Fruit fly (Drosophila melanogaster) whole organism, prepupa: ENCODE results near the gene CG9427.

Experiments used
- Blimp-1 ChIP-seq: fragments of 200-800 bp; sonication (Bioruptor generic); optimal IDR thresholded peaks from 3 replicates; lab custom pipeline; 2017; ENCODE audit warnings: missing biosample characterization, missing genetic modification characterization, mild to moderate bottlenecking, moderate library complexity, missing genetic modification reagents
- CG10631 ChIP-seq: fragments of 200-800 bp; sonication (Bioruptor generic); optimal IDR thresholded peaks from 2 replicates; lab custom pipeline; 2016; ENCODE audit warnings: missing biosample characterization, missing genetic modification characterization
- CG10669 ChIP-seq: fragments of 200-800 bp; sonication (Bioruptor generic); optimal IDR thresholded peaks from 3 replicates; lab custom pipeline; 2018; ENCODE audit warnings: missing biosample characterization, mild to moderate bottlenecking, missing genetic modification characterization, moderate library complexity
- CG11762 ChIP-seq: fragments of 200-800 bp; sonication (Bioruptor generic); optimal IDR thresholded peaks from 3 replicates; lab custom pipeline; 2016; ENCODE audit warnings: missing biosample characterization, missing genetic modification characterization; ENCODE audit not compliant: insufficient read depth
- CG11902 ChIP-seq: fragments of 200-800 bp; sonication (Bioruptor generic); optimal IDR thresholded peaks from 3 replicates; lab custom pipeline; 2016; ENCODE audit warnings: missing biosample characterization, missing genetic modification characterization
- CG15336 ChIP-seq: fragments of 200-800 bp; sonication (Bioruptor generic); IDR thresholded peaks from 2 replicates; pipeline ENCODE4 v1.3.6; 2022; ENCODE audit warnings: missing biosample characterization, missing genetic modification characterization
- CG1621 ChIP-seq: fragments of 200-800 bp; sonication (Bioruptor generic); optimal IDR thresholded peaks from 3 replicates; lab custom pipeline; 2018; ENCODE audit warnings: missing biosample characterization, mild to moderate bottlenecking, missing genetic modification characterization
- CG3032 ChIP-seq: fragments of 200-800 bp; optimal IDR thresholded peaks from 2 replicates; lab custom pipeline; 2019; ENCODE audit warnings: missing biosample characterization, mild to moderate bottlenecking, missing genetic modification characterization, moderate library complexity
- CG31627 ChIP-seq: fragments of 200-800 bp; sonication (Bioruptor generic); optimal IDR thresholded peaks from 3 replicates; lab custom pipeline; 2016; ENCODE audit warnings: missing biosample characterization, missing genetic modification characterization
- CG32006 ChIP-seq: fragments of 200-800 bp; sonication (Bioruptor generic); optimal IDR thresholded peaks from 3 replicates; lab custom pipeline; 2017; ENCODE audit warnings: missing biosample characterization, mild to moderate bottlenecking, missing genetic modification characterization
- CG3919 ChIP-seq: fragments of 200-800 bp; sonication (Bioruptor generic); optimal IDR thresholded peaks from 3 replicates; lab custom pipeline; 2016; ENCODE audit warnings: missing biosample characterization, missing genetic modification characterization
- CG4318 ChIP-seq: fragments of 200-800 bp; sonication (Bioruptor generic); optimal IDR thresholded peaks from 3 replicates; lab custom pipeline; 2017; ENCODE audit warnings: missing biosample characterization, mild to moderate bottlenecking, missing genetic modification characterization
- CG6163 ChIP-seq: fragments of 200-800 bp; sonication (Bioruptor generic); IDR thresholded peaks from 3 replicates; pipeline ENCODE4 v1.3.6; 2022; ENCODE audit warnings: missing biosample characterization, missing genetic modification characterization
- CG6854 ChIP-seq: fragments of 200-800 bp; sonication (Bioruptor generic); optimal IDR thresholded peaks from 2 replicates; lab custom pipeline; 2017; ENCODE audit warnings: missing biosample characterization, mild to moderate bottlenecking, missing genetic modification characterization
- CG7368 ChIP-seq: fragments of 200-800 bp; sonication (Bioruptor generic); optimal IDR thresholded peaks from 3 replicates; lab custom pipeline; 2016; ENCODE audit warnings: missing biosample characterization, missing genetic modification characterization
- CG8119 ChIP-seq: fragments of 200-800 bp; sonication (Bioruptor generic); IDR thresholded peaks from 3 replicates; pipeline ENCODE4 v1.3.6; 2022; ENCODE audit warnings: missing biosample characterization, missing genetic modification characterization
- CG8319 ChIP-seq: fragments of 200-800 bp; sonication (Bioruptor generic); optimal IDR thresholded peaks from 3 replicates; lab custom pipeline; 2016; ENCODE audit warnings: missing biosample characterization, missing genetic modification characterization
- CG8632 ChIP-seq: fragments of 200-800 bp; sonication (Bioruptor generic); optimal IDR thresholded peaks from 3 replicates; lab custom pipeline; 2016; ENCODE audit warnings: missing biosample characterization, missing genetic modification characterization
- CG9139 ChIP-seq: fragments of 200-800 bp; sonication (Bioruptor generic); optimal IDR thresholded peaks from 3 replicates; lab custom pipeline; 2017; ENCODE audit warnings: missing biosample characterization, mild to moderate bottlenecking, missing genetic modification characterization
- Eip75B ChIP-seq: fragments of 200-800 bp; sonication (Bioruptor generic); optimal IDR thresholded peaks from 3 replicates; lab custom pipeline; 2016; ENCODE audit warnings: missing biosample characterization, missing genetic modification characterization
- Eip78C ChIP-seq: fragments of 200-800 bp; sonication (Bioruptor generic); peaks from one replicate; lab custom pipeline; 2016; ENCODE audit warnings: missing biosample characterization, missing genetic modification characterization
- Eip93F ChIP-seq: fragments of 200-800 bp; sonication (Bioruptor generic); optimal IDR thresholded peaks from 2 replicates; lab custom pipeline; 2016; ENCODE audit warnings: missing biosample characterization, mild to moderate bottlenecking, missing genetic modification characterization
- Ets96B ChIP-seq: fragments of 200-800 bp; optimal IDR thresholded peaks from 2 replicates; lab custom pipeline; 2019; ENCODE audit warnings: missing biosample characterization, mild to moderate bottlenecking, missing genetic modification characterization, moderate library complexity
- Gug ChIP-seq: fragments of 200-800 bp; sonication (Bioruptor generic); IDR thresholded peaks from 2 replicates; pipeline ENCODE4 v1.3.6; 2022; ENCODE audit warnings: missing biosample characterization, missing genetic modification characterization
- Hr38 ChIP-seq: sonication (Bioruptor generic); optimal IDR thresholded peaks from 2 replicates; lab custom pipeline; 2016; ENCODE audit warnings: missing biosample characterization, missing genetic modification characterization
- Hr4 ChIP-seq: fragments of 200-800 bp; sonication (Bioruptor generic); optimal IDR thresholded peaks from 3 replicates; lab custom pipeline; 2016; ENCODE audit warnings: missing biosample characterization, missing genetic modification characterization
- Lpt ChIP-seq: fragments of 200-800 bp; sonication (Bioruptor generic); optimal IDR thresholded peaks from 3 replicates; lab custom pipeline; 2016; ENCODE audit warnings: missing biosample characterization, missing genetic modification characterization
- Met ChIP-seq: fragments of 200-800 bp; sonication (Bioruptor generic); optimal IDR thresholded peaks from 3 replicates; lab custom pipeline; 2016; ENCODE audit warnings: missing biosample characterization, missing genetic modification characterization
- OdsH ChIP-seq: fragments of 200-800 bp; sonication (Bioruptor generic); optimal IDR thresholded peaks from 3 replicates; lab custom pipeline; 2016; ENCODE audit warnings: missing biosample characterization, missing genetic modification characterization
- Smox ChIP-seq: fragments of 200-800 bp; sonication (Bioruptor generic); optimal IDR thresholded peaks from 3 replicates; lab custom pipeline; 2016; ENCODE audit warnings: missing biosample characterization, missing genetic modification characterization
- Sox102F ChIP-seq: fragments of 200-800 bp; sonication (Bioruptor generic); optimal IDR thresholded peaks from 2 replicates; lab custom pipeline; 2016; ENCODE audit warnings: missing biosample characterization, mild to moderate bottlenecking, missing genetic modification characterization
- Sox14 ChIP-seq: fragments of 200-800 bp; sonication (Bioruptor generic); optimal IDR thresholded peaks from 3 replicates; lab custom pipeline; 2016; ENCODE audit warnings: missing biosample characterization, missing genetic modification characterization
- Sox15 ChIP-seq: fragments of 200-800 bp; sonication (Bioruptor generic); optimal IDR thresholded peaks from 3 replicates; lab custom pipeline; 2016; ENCODE audit warnings: missing biosample characterization, missing genetic modification characterization
- achi ChIP-seq: fragments of 200-800 bp; sonication (Bioruptor generic); optimal IDR thresholded peaks from 3 replicates; lab custom pipeline; 2016; ENCODE audit warnings: missing biosample characterization, missing genetic modification characterization
- acj6 ChIP-seq: fragments of 200-800 bp; sonication (Bioruptor generic); optimal IDR thresholded peaks from 3 replicates; lab custom pipeline; 2016; ENCODE audit warnings: missing biosample characterization, missing genetic modification characterization
- cyc ChIP-seq: fragments of 200-800 bp; sonication (Bioruptor generic); optimal IDR thresholded peaks from 3 replicates; lab custom pipeline; 2016; ENCODE audit warnings: missing biosample characterization, missing genetic modification characterization
- dac ChIP-seq: fragments of 200-800 bp; sonication (Bioruptor generic); optimal IDR thresholded peaks from 2 replicates; lab custom pipeline; 2017; ENCODE audit warnings: missing biosample characterization, mild to moderate bottlenecking, missing genetic modification characterization
- dsx ChIP-seq: fragments of 200-800 bp; optimal IDR thresholded peaks from 3 replicates; lab custom pipeline; 2019; ENCODE audit warnings: missing biosample characterization, mild to moderate bottlenecking, missing genetic modification characterization, moderate library complexity; ENCODE audit not compliant: poor library complexity, severe bottlenecking
- eg ChIP-seq: fragments of 200-800 bp; sonication (Bioruptor generic); IDR thresholded peaks from 3 replicates; pipeline ENCODE4 v1.3.6; 2022; ENCODE audit warnings: missing biosample characterization, missing genetic modification characterization
- esn ChIP-seq: fragments of 200-800 bp; sonication (Bioruptor generic); optimal IDR thresholded peaks from 2 replicates; lab custom pipeline; 2016; ENCODE audit warnings: missing biosample characterization, mild to moderate bottlenecking, missing genetic modification characterization, moderate library complexity
- fd85E ChIP-seq: fragments of 200-800 bp; sonication (Bioruptor generic); optimal IDR thresholded peaks from 3 replicates; lab custom pipeline; 2016; ENCODE audit warnings: missing biosample characterization, missing genetic modification characterization
- fkh ChIP-seq: fragments of 200-800 bp; sonication (Bioruptor generic); optimal IDR thresholded peaks from 3 replicates; lab custom pipeline; 2017; ENCODE audit warnings: missing biosample characterization, mild to moderate bottlenecking, missing genetic modification characterization, moderate library complexity
- lz ChIP-seq: fragments of 200-800 bp; sonication (Bioruptor generic); optimal IDR thresholded peaks from 3 replicates; lab custom pipeline; 2016; ENCODE audit warnings: missing biosample characterization, missing genetic modification characterization
- net ChIP-seq: fragments of 200-800 bp; sonication (Bioruptor generic); optimal IDR thresholded peaks from 3 replicates; lab custom pipeline; 2016; ENCODE audit warnings: missing biosample characterization, missing genetic modification characterization
- pdm3 ChIP-seq: fragments of 200-800 bp; sonication (Bioruptor generic); optimal IDR thresholded peaks from 3 replicates; lab custom pipeline; 2016; ENCODE audit warnings: missing biosample characterization, missing genetic modification characterization
- salr ChIP-seq, 2 experiments: fragments of 200-800 bp; sonication (Bioruptor generic); optimal IDR thresholded peaks; 3 replicates each; lab custom pipeline; 2016 to 2018; ENCODE audit warnings: missing biosample characterization in 2 of 2, missing genetic modification characterization in 2 of 2, mild to moderate bottlenecking in 1 of 2
- spab ChIP-seq: fragments of 200-800 bp; sonication (Bioruptor generic); optimal IDR thresholded peaks from 2 replicates; lab custom pipeline; 2017; ENCODE audit warnings: missing biosample characterization, mild to moderate bottlenecking, missing genetic modification characterization, missing genetic modification reagents
- ss ChIP-seq, 2 experiments: fragments of 200-800 bp; sonication (Bioruptor generic); optimal IDR thresholded peaks; 2 replicates in 1 of 2; 3 replicates in 1 of 2; lab custom pipeline; 2017 to 2018; ENCODE audit warnings: mild to moderate bottlenecking in 2 of 2, missing biosample characterization in 2 of 2, missing genetic modification characterization in 2 of 2, moderate library complexity in 1 of 2
- svp ChIP-seq: fragments of 200-800 bp; sonication (Bioruptor generic); peaks from one replicate; lab custom pipeline; 2016; ENCODE audit warnings: missing biosample characterization, missing genetic modification characterization

Gene CG9427

dm6 chr3R:9600558-9600959 is 26.2 kb downstream of the CG9427 start (continued):
- TF ChIP-seq CG6854 (GFP tag; lab: Kevin White, UChicago) (no peak), CG8319 (peak; percentile 31), dac (no peak), spab (GFP tag; lab: Kevin White, UChicago) (peak; percentile 39), CG7368 (GFP tag; lab: Kevin White, UChicago) (peak; percentile 4), Met (GFP tag; lab: Kevin White, UChicago) (no peak), CG6163 (GFP tag; lab: Robert Waterston, UW) (peak; percentile 59; the same call in 1 of the 3 replicates)
- TF ChIP-seq, all 60 proteins: peak for 36

dm6 chr3R:9598099-9598498 is 28.6 kb downstream of the CG9427 start:
- peak; percentile 64 for TF ChIP-seq spab (GFP tag; lab: Kevin White, UChicago)
- peak; percentile 32 for TF ChIP-seq fd85E (GFP tag; lab: Kevin White, UChicago)
- TF ChIP-seq CG11902 (GFP tag; lab: Kevin White, UChicago): peak; percentile 68
- peak; percentile 92 for TF ChIP-seq CG3919 (GFP tag; lab: Kevin White, UChicago)
- TF ChIP-seq Ets96B (tag; lab: Kevin White, UChicago): peak; percentile 67
- peak; percentile 62 for TF ChIP-seq CG3032 (tag; lab: Kevin White, UChicago)
- TF ChIP-seq cyc: peak; percentile 77
- TF ChIP-seq Sox102F: peak; percentile 73
- TF ChIP-seq dsx: no peak
- TF ChIP-seq Blimp-1: peak; percentile 17
- TF ChIP-seq Sox15 (GFP tag; lab: Kevin White, UChicago): peak; percentile 68
- peak; percentile 92 for TF ChIP-seq Lpt
- peak; percentile 49 to 82 for TF ChIP-seq salr (GFP tag; optimal IDR thresholded peaks at IDR 0.05; lab: Kevin White, UChicago)
- no peak for TF ChIP-seq fkh (GFP tag; lab: Kevin White, UChicago)
- peak; percentile 59 for TF ChIP-seq CG10669 (GFP tag; lab: Kevin White, UChicago)
- peak; percentile 72 for TF ChIP-seq Met (GFP tag; lab: Kevin White, UChicago)
- peak; percentile 98 for TF ChIP-seq Hr4 (GFP tag; lab: Kevin White, UChicago)
- TF ChIP-seq CG10631 (GFP tag; lab: Kevin White, UChicago): peak; percentile 76
- no peak for TF ChIP-seq svp (GFP tag; lab: Kevin White, UChicago)
- no peak for TF ChIP-seq Eip93F
- peak; percentile 83 for TF ChIP-seq Eip75B
- peak; percentile 39 for TF ChIP-seq Hr38
- peak; percentile 87 for TF ChIP-seq pdm3 (GFP tag; lab: Kevin White, UChicago)
- TF ChIP-seq CG15336 (GFP tag; lab: Robert Waterston, UW): peak; percentile 92
- peak; percentile 81 for TF ChIP-seq esn (GFP tag; lab: Kevin White, UChicago)
- TF ChIP-seq Smox: no peak
- TF ChIP-seq CG6854 (GFP tag; lab: Kevin White, UChicago): peak; percentile 39
- peak; percentile 95 for TF ChIP-seq CG8119 (GFP tag; lab: Robert Waterston, UW)
- TF ChIP-seq CG9139 (GFP tag; lab: Kevin White, UChicago): peak; percentile 14
- TF ChIP-seq acj6 (GFP tag; lab: Kevin White, UChicago): peak; percentile 87
- TF ChIP-seq CG1621 (tag; lab: Kevin White, UChicago): peak; percentile 52
- TF ChIP-seq CG11762 (GFP tag; lab: Kevin White, UChicago): peak; percentile 81
- TF ChIP-seq ss (GFP tag; optimal IDR thresholded peaks at IDR 0.05; lab: Kevin White, UChicago): peak in 1 of 2 experiments; percentile 31
- TF ChIP-seq eg (GFP tag; lab: Robert Waterston, UW): peak; percentile 89
- peak; percentile 73 for TF ChIP-seq lz
- TF ChIP-seq CG4318: peak; percentile 90
- TF ChIP-seq CG8632 (GFP tag; lab: Kevin White, UChicago): peak; percentile 69
- TF ChIP-seq CG7368 (GFP tag; lab: Kevin White, UChicago): peak; percentile 75
- TF ChIP-seq CG31627: peak; percentile 77
- TF ChIP-seq CG8319: peak; percentile 61
- peak; percentile 82 for TF ChIP-seq Sox14 (GFP tag; lab: Kevin White, UChicago)
- TF ChIP-seq OdsH (GFP tag; lab: Kevin White, UChicago): peak; percentile 88
- TF ChIP-seq net (GFP tag; lab: Kevin White, UChicago): peak; percentile 85
- TF ChIP-seq Gug (GFP tag; lab: Robert Waterston, UW): peak; percentile 78
- peak; percentile 6 for TF ChIP-seq Eip78C (GFP tag; lab: Kevin White, UChicago)
- TF ChIP-seq achi: peak; percentile 84
- peak; percentile 96 for TF ChIP-seq CG32006 (GFP tag; lab: Kevin White, UChicago)
